Worm (Caenorhabditis elegans) whole organism, L4 larva: Measurements from ENCODE around the gene let-418.

ENCODE experiments used
- ZK337.2 ChIP-seq: fragments of 200-800 bp; sonication (Bioruptor generic); IDR thresholded peaks from 2 replicates; pipeline ENCODE4 v1.3.6; 2022; ENCODE audit warnings: missing genetic modification reagents, missing genetic modification characterization, missing compliant biosample characterization
- nhr-11 ChIP-seq: fragments of 150-350 bp; optimal IDR thresholded peaks from 2 replicates; lab custom pipeline; 2014; ENCODE audit warnings: missing biosample characterization, missing genetic modification characterization
- nhr-76 ChIP-seq: fragments of 150-350 bp; optimal IDR thresholded peaks from 2 replicates; lab custom pipeline; 2014; ENCODE audit warnings: missing biosample characterization, missing genetic modification characterization
- nhr-77 ChIP-seq: fragments of 150-350 bp; optimal IDR thresholded peaks from 2 replicates; lab custom pipeline; 2014; ENCODE audit warnings: missing biosample characterization, missing genetic modification characterization

DNA sequence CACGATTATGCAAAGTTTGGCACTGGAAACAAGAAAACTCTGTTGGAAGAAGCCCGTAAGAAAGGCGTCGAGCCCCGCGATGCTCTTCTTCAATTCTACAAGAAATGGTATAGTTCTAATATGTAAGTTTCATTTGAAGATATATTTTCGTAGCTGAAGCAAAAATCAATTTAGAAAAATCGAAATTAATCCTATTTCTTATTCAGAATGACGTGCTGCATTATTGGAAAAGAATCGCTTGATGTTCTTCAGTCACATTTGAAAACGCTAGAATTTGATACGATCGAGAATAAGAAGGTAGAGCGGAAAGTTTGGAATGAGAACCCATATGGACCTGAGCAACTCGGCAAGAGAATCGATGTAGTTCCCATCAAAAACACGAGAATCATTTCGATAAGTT is 50.3 kb downstream of the let-418 start:
- no peak for TF ChIP-seq nhr-77
- no peak for TF ChIP-seq nhr-11 (tag; lab: Kevin White, UChicago)
- TF ChIP-seq nhr-76 = no peak
- TF ChIP-seq ZK337.2 (GFP tag; lab: Robert Waterston, UW) = no peak
